Fruit fly (Drosophila melanogaster): Measurements from ENCODE around the gene CCT2.

CCT2 gene

DNA sequence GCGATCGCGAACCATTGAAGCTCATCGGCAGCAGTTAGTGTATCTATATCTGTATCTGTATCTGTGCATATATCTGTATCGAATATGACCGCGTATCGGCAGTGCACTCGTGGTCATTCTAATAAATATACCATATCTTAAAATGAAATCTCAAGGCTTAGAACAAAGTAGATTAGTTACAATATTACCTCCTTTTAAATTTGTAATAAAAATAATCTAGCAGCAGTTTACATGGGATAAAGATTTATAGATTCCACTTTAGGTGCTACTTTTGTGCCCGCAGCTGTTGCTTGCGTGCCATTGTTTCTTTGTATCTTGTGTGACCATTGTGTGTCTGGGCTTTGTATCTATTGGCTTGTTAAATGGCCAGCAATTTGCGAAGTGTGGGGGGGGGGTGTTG is 29.2 kb upstream of the CCT2 start (continued):
- TF ChIP-seq ato (GFP tag; IDR thresholded peaks at IDR 0.05; ENCODE audit: partially characterized antibody): no peak
- 0 out of 2 replicates have a peak, but pooled peaks have one; percentile 49 for TF ChIP-seq NFAT (GFP tag; IDR thresholded peaks at IDR 0.05)
- peak; percentile 50; the same call in 1 of the 2 replicates for TF ChIP-seq CG10959 (GFP tag; IDR thresholded peaks at IDR 0.05)
- TF ChIP-seq CG8944 (GFP tag; optimal IDR thresholded peaks at IDR 0.05): peak; percentile 22
- peak; percentile 77 for TF ChIP-seq Fer3 (tag; optimal IDR thresholded peaks at IDR 0.05)
- no peak for TF ChIP-seq HLHmδ (GFP tag; optimal IDR thresholded peaks at IDR 0.05)
- TF ChIP-seq wek (GFP tag; optimal IDR thresholded peaks at IDR 0.05): peak; percentile 26
- peak; percentile 56 for TF ChIP-seq Nf-YB (GFP tag; optimal IDR thresholded peaks at IDR 0.05)
- no peak for TF ChIP-seq D19B (GFP tag; optimal IDR thresholded peaks at IDR 0.05)
- TF ChIP-seq Asciz (GFP tag; optimal IDR thresholded peaks at IDR 0.05): peak; percentile 51
- peak; percentile 66 for TF ChIP-seq Ssrp (tag; optimal IDR thresholded peaks at IDR 0.05)
- TF ChIP-seq lbe (GFP tag; optimal IDR thresholded peaks at IDR 0.05): peak; percentile 14
- no peak for TF ChIP-seq chinmo (GFP tag; IDR thresholded peaks at IDR 0.05; ENCODE audit: partially characterized antibody)
- TF ChIP-seq CG8359 (GFP tag; optimal IDR thresholded peaks at IDR 0.05; ENCODE audit: borderline replicate concordance): no peak
- peak; percentile 59 for TF ChIP-seq CG15514 (GFP tag; optimal IDR thresholded peaks at IDR 0.05)
- peak; percentile 24 for TF ChIP-seq Atf-2 (GFP tag; optimal IDR thresholded peaks at IDR 0.05)
- peak; percentile 21 for TF ChIP-seq maf-S (GFP tag; optimal IDR thresholded peaks at IDR 0.05)
- TF ChIP-seq Ets65A (GFP tag): peak; percentile 87
- peak; percentile 25; the same call in 1 of the 2 replicates for TF ChIP-seq MBD-R2 (GFP tag; IDR thresholded peaks at IDR 0.05)
- TF ChIP-seq otp (GFP tag; IDR thresholded peaks at IDR 0.05): peak; percentile 57; the same call in 1 of the 3 replicates
- peak; percentile 62 for TF ChIP-seq Vsx1 (GFP tag; optimal IDR thresholded peaks at IDR 0.05)
- TF ChIP-seq CG18619 (GFP tag; optimal IDR thresholded peaks at IDR 0.05): peak; percentile 66
- TF ChIP-seq CG14050 (GFP tag; IDR thresholded peaks at IDR 0.05): peak; percentile 66
- peak; percentile 61 for TF ChIP-seq CG18476 (GFP tag; optimal IDR thresholded peaks at IDR 0.05)
- TF ChIP-seq nerfin-2 (GFP tag; IDR thresholded peaks at IDR 0.05; ENCODE audit: partially characterized antibody): no peak
- TF ChIP-seq wor (GFP tag; IDR thresholded peaks at IDR 0.05): peak; percentile 62
- no peak for TF ChIP-seq CG34224 (GFP tag; IDR thresholded peaks at IDR 0.05; ENCODE audit: partially characterized antibody)
- TF ChIP-seq gt (GFP tag; IDR thresholded peaks at IDR 0.05): no peak
- no peak for TF ChIP-seq CG12744 (GFP tag; optimal IDR thresholded peaks at IDR 0.05)
- peak; percentile 87 for TF ChIP-seq Drgx (GFP tag; IDR thresholded peaks at IDR 0.05)
- peak; percentile 86 for TF ChIP-seq PHDP (tag; optimal IDR thresholded peaks at IDR 0.05)
- no peak for TF ChIP-seq CG11398 (GFP tag; optimal IDR thresholded peaks at IDR 0.05)
- no peak for TF ChIP-seq stwl (tag; optimal IDR thresholded peaks at IDR 0.05)
- TF ChIP-seq Med (GFP tag): peak; percentile 89
- TF ChIP-seq Dip3 (GFP tag; optimal IDR thresholded peaks at IDR 0.05): peak; percentile 37
- TF ChIP-seq CG18764 (GFP tag; optimal IDR thresholded peaks at IDR 0.05): peak; percentile 9
- no peak for TF ChIP-seq CG8478 (optimal IDR thresholded peaks at IDR 0.05)
- peak; percentile 28 for TF ChIP-seq Side (GFP tag; optimal IDR thresholded peaks at IDR 0.05)
- TF ChIP-seq ci (GFP tag; IDR thresholded peaks at IDR 0.05): peak; percentile 87
- TF ChIP-seq CG13894 (tag; optimal IDR thresholded peaks at IDR 0.05): no peak
- peak; percentile 54 for TF ChIP-seq esg (GFP tag; conservative IDR thresholded peaks at IDR 0.05)
- TF ChIP-seq CG1024 (GFP tag; IDR thresholded peaks at IDR 0.05): peak; percentile 65
- TF ChIP-seq Atf6 (GFP tag; IDR thresholded peaks at IDR 0.05): peak; percentile 70; the same call in 1 of the 2 replicates
- peak; percentile 74 for TF ChIP-seq Hmr (GFP tag; optimal IDR thresholded peaks at IDR 0.05)
- TF ChIP-seq NC2α (GFP tag; optimal IDR thresholded peaks at IDR 0.05): peak; percentile 10
- TF ChIP-seq CTCF (GFP tag; optimal IDR thresholded peaks at IDR 0.05): no peak
- TF ChIP-seq CG2202 (tag; optimal IDR thresholded peaks at IDR 0.05): peak; percentile 19
- no peak for TF ChIP-seq sc (optimal IDR thresholded peaks at IDR 0.05)
- TF ChIP-seq sc (GFP tag; optimal IDR thresholded peaks at IDR 0.05): peak; percentile 11
- TF ChIP-seq CG13624 (GFP tag; optimal IDR thresholded peaks at IDR 0.05): peak; percentile 17
- peak; percentile 84 for TF ChIP-seq dysf (GFP tag; IDR thresholded peaks at IDR 0.05)
- peak; percentile 22 for TF ChIP-seq gcm2 (GFP tag; optimal IDR thresholded peaks at IDR 0.05)
